Worm (Caenorhabditis elegans): ENCODE data around the gene ced-4.

Gene ced-4

ce11 chrIII:4852025-4852424 is at the start of gene ced-4:
Gene ced-4 (plus strand): TSS chrIII:4852325.
- TF ChIP-seq unc-62 (GFP tag; optimal IDR thresholded peaks at IDR 0.05): no peak

ce11 chrIII:4802707-4803106 is 49.4 kb upstream of the ced-4 start, which contains the start of gene metl-5:
Gene metl-5 (plus strand): TSS chrIII:4803007.
- no peak for TF ChIP-seq unc-62 (GFP tag; optimal IDR thresholded peaks at IDR 0.05)

DNA sequence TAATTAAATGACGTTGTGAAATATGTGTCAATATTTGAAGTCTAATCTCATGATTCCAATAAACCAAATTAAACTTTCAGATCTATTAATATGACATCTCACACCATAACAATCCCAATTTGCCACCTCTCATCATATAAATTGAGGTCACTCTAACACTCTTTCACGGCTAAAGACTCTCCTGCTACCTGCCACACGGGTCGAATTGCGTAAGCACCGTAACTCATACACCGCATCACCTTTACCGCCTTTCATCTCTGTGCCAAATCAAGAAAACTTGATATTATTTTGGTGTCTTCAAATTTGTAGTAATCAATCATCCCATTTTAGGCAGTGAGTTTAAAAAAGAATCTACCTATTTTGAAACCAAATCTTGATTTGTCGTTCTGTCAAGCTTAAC is 45.8 kb upstream of the ced-4 start:
- no peak for TF ChIP-seq unc-62 (GFP tag; optimal IDR thresholded peaks at IDR 0.05)

DNA sequence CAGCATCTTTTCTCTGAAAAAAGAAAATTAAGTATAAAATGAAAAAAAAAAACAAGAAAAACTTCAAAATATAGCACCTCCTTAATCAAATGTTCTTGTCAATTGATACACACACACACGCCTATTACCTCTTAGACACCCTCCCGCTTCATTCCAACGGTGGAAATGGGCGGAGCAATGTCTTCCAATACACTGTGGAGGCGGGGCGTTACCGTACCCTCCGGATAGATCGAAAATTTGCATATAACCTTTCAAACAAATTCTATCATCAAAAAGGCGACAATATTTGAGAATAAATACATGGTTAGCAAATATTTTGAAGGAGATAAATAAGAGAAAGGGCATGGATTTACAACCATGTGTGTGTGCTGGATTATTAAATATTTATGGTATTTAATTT is 44.0 kb upstream of the ced-4 start:
- TF ChIP-seq unc-62 (GFP tag; optimal IDR thresholded peaks at IDR 0.05): no peak

DNA sequence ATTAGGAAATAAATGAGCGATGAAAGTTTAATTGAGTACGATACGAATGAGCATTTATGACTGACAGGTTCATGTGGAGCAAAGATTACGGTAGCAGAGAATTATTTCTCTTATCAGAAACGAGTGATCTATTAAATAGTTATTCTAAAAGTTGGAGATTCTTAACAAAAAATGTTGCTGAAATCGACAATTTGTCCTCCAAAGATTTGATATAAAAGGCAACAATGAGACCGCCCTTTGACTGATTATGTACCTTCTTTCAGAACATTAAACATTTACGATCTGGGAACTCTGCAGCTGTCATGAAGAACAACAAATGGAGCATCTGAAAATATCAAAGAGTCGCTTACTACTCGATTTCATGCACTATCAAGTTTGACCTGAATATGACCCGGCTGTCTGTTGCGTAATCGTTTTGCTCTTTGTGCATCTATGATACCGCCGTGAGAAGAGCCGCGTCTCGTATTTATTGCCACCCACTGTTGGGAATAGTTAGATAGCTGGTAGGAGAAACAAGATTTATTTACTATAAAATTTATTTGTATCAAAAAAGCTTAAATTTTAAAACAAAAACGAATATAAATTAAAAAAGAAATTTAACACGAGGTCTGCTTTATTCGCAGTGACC is 42.5 kb upstream of the ced-4 start, which contains the start of gene pal-1:
pal-1 (minus strand) TSS at position 51 of the 628 bp plus-strand sequence.
- no peak for TF ChIP-seq unc-62 (GFP tag; optimal IDR thresholded peaks at IDR 0.05)

- TF ChIP-seq unc-62 (GFP tag; optimal IDR thresholded peaks at IDR 0.05): no peak
Observed at ce11 chrIII:4811195-4811594, 40.9 kb upstream of the ced-4 start, which contains the start of gene C38D4.7. Gene C38D4.7 (minus strand): TSS chrIII:4811295.

- TF ChIP-seq unc-62 (GFP tag; optimal IDR thresholded peaks at IDR 0.05): no peak
Observed at ce11 chrIII:4814730-4815129, 37.4 kb upstream of the ced-4 start, which contains the start of gene arl-6. Gene arl-6 (minus strand): TSS chrIII:4814830.

ce11 chrIII:4817240-4817639 is 34.9 kb upstream of the ced-4 start, which contains the start of gene F26A1.4:
Gene F26A1.4 (plus strand): TSS chrIII:4817540.
- TF ChIP-seq unc-62 (GFP tag; optimal IDR thresholded peaks at IDR 0.05): no peak

ce11 chrIII:4819843-4820242 is 32.3 kb upstream of the ced-4 start, which contains the start of gene F26A1.7:
Gene F26A1.7 (minus strand): TSS chrIII:4819943.
- no peak for TF ChIP-seq unc-62 (GFP tag; optimal IDR thresholded peaks at IDR 0.05)

DNA sequence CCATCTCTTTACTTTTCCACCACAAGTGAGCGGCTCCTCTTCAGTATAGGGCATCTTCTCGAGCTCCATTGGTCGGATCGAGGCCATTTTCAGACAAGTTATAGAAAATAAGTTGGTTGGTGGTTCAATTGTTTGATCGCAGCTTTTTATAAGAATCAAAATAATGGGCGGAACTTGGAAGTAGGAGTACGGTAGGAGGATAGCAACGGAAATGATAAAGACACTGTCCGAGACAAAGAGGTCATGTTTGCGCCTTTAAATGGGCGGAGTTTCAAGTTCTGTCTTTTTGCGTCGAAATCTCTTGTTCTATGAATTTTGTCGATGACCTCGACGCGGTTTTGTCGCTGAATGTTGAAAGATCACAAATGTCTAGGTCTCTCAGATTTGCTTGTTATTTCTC is 30.0 kb upstream of the ced-4 start, which contains the start of gene F26A1.8:
F26A1.8 (minus strand) TSS at position 101 of the 400 bp plus-strand sequence.
- TF ChIP-seq unc-62 (GFP tag; optimal IDR thresholded peaks at IDR 0.05): no peak

- no peak for TF ChIP-seq unc-62 (GFP tag; optimal IDR thresholded peaks at IDR 0.05)
Observed at ce11 chrIII:4826606-4827005, 25.5 kb upstream of the ced-4 start, which contains the start of gene F26A1.3. Gene F26A1.3 (plus strand): TSS chrIII:4826906.

DNA sequence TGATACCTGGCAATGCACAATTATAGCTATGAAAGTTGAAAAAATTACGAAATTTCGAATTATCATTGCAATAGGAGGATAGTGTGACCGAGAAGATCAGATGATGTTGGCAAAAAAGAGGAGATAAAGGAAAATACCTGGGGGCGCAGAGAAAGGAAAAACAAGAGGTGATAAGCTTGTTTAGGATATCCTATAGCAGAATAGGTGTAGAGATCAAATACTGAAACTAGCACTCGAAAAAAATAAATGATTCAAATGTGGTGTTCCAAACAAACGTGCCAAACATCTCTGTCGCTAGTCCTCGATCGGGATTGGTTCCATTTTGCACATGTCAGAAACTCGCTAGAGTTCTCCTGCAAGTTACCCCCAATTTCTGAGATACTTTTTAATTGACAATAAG is 22.7 kb upstream of the ced-4 start, which contains the start of gene F26A1.9:
F26A1.9 (minus strand) TSS at position 101 of the 400 bp plus-strand sequence.
- TF ChIP-seq unc-62 (GFP tag; optimal IDR thresholded peaks at IDR 0.05): no peak

DNA sequence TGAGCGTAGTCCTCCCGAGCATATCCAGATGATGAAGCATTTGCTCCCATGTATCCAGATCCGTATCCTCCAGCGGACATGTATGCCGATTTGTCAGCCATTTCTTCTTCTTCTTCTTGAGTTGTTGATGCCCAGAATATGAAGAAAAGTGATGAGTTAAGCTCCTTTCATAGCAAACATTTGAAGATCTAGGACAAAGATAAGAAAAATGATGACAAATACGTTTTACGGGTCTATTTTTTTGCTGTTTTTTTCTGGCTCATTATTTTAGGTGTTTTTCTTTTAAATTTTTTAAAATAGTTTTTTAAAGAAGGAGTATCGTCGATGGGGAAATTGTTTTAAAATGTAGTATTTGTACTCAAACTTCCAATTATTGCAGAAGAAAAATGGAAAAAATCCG is 21.9 kb upstream of the ced-4 start, which contains the start of gene nspd-9:
nspd-9 (minus strand) TSS at position 101 of the 400 bp plus-strand sequence.
- TF ChIP-seq unc-62 (GFP tag; optimal IDR thresholded peaks at IDR 0.05): no peak

DNA sequence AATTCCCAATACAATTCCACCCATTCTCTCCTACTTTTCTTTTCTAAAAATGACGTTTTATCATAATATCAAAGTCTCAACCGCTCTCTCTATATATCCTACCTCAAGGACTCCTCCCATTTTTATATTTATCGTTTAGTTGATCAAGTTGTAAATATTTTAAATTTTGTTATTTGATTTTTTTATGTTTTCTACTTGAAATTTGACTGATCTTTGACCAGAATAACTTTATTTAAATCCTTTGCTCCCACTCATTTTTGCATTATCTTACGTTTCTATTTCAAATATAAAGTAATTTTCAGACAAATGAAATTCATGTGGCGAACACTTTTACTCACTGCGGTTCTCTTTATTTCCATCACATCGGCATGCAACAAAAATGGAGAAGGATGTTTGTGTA is 14.7 kb upstream of the ced-4 start, which contains the start of the genes acbp-7 and F26A1.19:
acbp-7 (plus strand) TSS at position 301 of the 400 bp plus-strand sequence.
F26A1.19 (plus strand) TSS at position 303 of the 400 bp plus-strand sequence.
- no peak for TF ChIP-seq unc-62 (GFP tag; optimal IDR thresholded peaks at IDR 0.05)

DNA sequence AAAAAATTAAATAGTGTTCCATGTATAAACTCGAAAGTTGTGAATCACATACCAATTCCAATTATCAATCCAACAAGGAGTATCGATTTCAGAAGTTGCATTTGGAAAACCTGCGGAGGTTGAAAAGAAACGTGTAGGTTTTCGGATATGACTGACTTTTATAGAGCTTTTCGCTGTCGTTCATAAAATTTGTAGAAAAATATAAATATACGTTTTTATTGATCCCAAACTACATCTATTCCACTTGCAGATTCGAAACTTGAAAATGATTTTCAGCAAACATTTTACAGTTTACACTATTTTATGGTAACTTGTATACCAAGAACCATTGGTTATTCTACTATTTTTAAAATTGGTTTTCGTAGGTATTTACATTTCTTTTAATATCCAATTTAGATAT is 10.0 kb upstream of the ced-4 start, which contains the start of gene clec-156:
clec-156 (minus strand) TSS at position 101 of the 400 bp plus-strand sequence.
- no peak for TF ChIP-seq unc-62 (GFP tag; optimal IDR thresholded peaks at IDR 0.05)

DNA sequence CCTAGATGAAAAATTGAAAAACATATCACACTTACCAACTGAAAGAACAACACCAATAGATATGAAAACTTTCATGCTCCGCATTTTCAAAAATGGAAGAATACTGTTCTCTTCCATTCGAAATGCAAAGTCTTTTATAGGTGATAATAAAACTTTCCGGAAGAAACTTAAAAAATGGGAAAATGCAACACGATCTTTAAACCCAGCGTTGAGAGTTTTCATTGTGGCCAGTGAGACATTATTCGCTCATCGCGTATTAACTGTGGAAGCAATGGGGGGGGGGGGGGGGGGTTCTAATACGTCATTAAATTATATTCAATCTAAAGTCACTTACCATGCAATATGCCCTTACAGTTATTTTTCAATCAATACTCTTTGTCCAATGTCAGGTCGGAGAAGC is 7.8 kb upstream of the ced-4 start, which contains the start of the genes clec-157 and fkh-5:
clec-157 (minus strand) TSS at position 101 of the 400 bp plus-strand sequence.
fkh-5 (plus strand) TSS at position 336 of the 400 bp plus-strand sequence.
- TF ChIP-seq unc-62 (GFP tag; optimal IDR thresholded peaks at IDR 0.05): no peak

DNA sequence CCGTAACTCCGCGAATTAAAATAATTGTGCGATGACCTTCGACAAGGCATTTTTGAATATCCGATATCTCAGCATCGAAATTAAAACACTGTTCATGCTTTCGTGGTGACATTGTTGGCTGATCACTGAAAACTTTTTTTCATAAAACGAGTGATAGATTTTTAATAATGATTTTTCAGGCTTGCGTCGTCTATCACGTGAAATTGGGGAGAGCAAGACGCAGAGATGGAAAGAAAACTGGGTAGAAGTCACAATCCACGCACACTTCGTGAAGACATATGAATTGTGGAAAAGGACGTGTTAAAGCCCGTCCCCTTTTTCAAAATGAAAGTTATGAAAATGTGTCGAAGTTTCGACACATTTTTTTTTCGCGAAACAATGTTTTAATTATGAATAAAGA is 2.4 kb upstream of the ced-4 start, which contains the start of gene nonu-1:
nonu-1 (minus strand) TSS at position 169 of the 400 bp plus-strand sequence.
- no peak for TF ChIP-seq unc-62 (GFP tag; optimal IDR thresholded peaks at IDR 0.05)
